Fruit fly (Drosophila melanogaster): ENCODE data around the gene CG11983.

The CG11983 gene

dm6 chr3R:9033619-9034401, 25.7 kb downstream of the CG11983 start (continued):
- TF ChIP-seq CG12104 (GFP tag; optimal IDR thresholded peaks at IDR 0.05) (peak; percentile 86), ase (GFP tag; IDR thresholded peaks at IDR 0.05) (0 out of 3 replicates have a peak, but pooled peaks have one; percentile 9), tap (tag; optimal IDR thresholded peaks at IDR 0.05) (peak; percentile 79), Jarid2 (GFP tag; optimal IDR thresholded peaks at IDR 0.05) (peak; percentile 92), CG17802 (tag; optimal IDR thresholded peaks at IDR 0.05) (no peak), CrebB (tag; optimal IDR thresholded peaks at IDR 0.05) (peak; percentile 40), CG9437 (GFP tag; optimal IDR thresholded peaks at IDR 0.05) (peak; percentile 82), Poxn (GFP tag; IDR thresholded peaks at IDR 0.05) (no peak), Drgx (GFP tag; IDR thresholded peaks at IDR 0.05) (peak; percentile 76), salm (tag; optimal IDR thresholded peaks at IDR 0.05) (peak; percentile 79), CG2199 (GFP tag; IDR thresholded peaks at IDR 0.05) (peak; percentile 90), Dp (GFP tag; optimal IDR thresholded peaks at IDR 0.05) (peak; percentile 28), sqz (GFP tag; optimal IDR thresholded peaks at IDR 0.05) (peak; percentile 97), CG14014 (GFP tag; IDR thresholded peaks at IDR 0.05) (peak; percentile 51; the same call in 1 of the 2 replicates), fd64A (GFP tag; optimal IDR thresholded peaks at IDR 0.05) (no peak), CG4730 (GFP tag; IDR thresholded peaks at IDR 0.05) (no peak), zen2 (GFP tag; IDR thresholded peaks at IDR 0.05; ENCODE audit: partially characterized antibody) (no peak), sug (tag; optimal IDR thresholded peaks at IDR 0.05) (peak; percentile 89), dimm (GFP tag; IDR thresholded peaks at IDR 0.05) (no peak), Med (GFP tag) (peak; percentile 87), Dip2 (GFP tag; IDR thresholded peaks at IDR 0.05) (no peak), Hmx (GFP tag; optimal IDR thresholded peaks at IDR 0.05) (peak; percentile 32), Eip74EF (GFP tag; optimal IDR thresholded peaks at IDR 0.05) (peak in 1 of 2 experiments; percentile 87), D19B (GFP tag; optimal IDR thresholded peaks at IDR 0.05) (peak; percentile 64), Side (GFP tag; optimal IDR thresholded peaks at IDR 0.05) (peak; percentile 45), tna (GFP tag; IDR thresholded peaks at IDR 0.05; ENCODE audit: partially characterized antibody) (no peak), CG9797 (GFP tag; optimal IDR thresholded peaks at IDR 0.05) (no peak), Lhr (GFP tag; optimal IDR thresholded peaks at IDR 0.05) (peak; percentile 61), sr (GFP tag; IDR thresholded peaks at IDR 0.05) (0 out of 3 replicates have a peak, but pooled peaks have one; percentile 35), CG9727 (GFP tag; optimal IDR thresholded peaks at IDR 0.05) (peak; percentile 84), CG6791 (GFP tag; IDR thresholded peaks at IDR 0.05; ENCODE audit: partially characterized antibody) (no peak), GATAe (GFP tag; conservative IDR thresholded peaks at IDR 0.05) (no peak), schlank (tag; optimal IDR thresholded peaks at IDR 0.05) (peak; percentile 15), tx (GFP tag; optimal IDR thresholded peaks at IDR 0.05) (no peak), bowl (GFP tag; IDR thresholded peaks at IDR 0.05) (0 out of 2 replicates have a peak, but pooled peaks have one; percentile 14), CG10543 (GFP tag; optimal IDR thresholded peaks at IDR 0.05) (peak; percentile 91), klu (GFP tag; IDR thresholded peaks at IDR 0.05) (peak; percentile 48; the same call in 1 of the 2 replicates), CG43689 (GFP tag; IDR thresholded peaks at IDR 0.05) (no peak), gro (GFP tag; optimal IDR thresholded peaks at IDR 0.05) (no peak), ind (GFP tag; optimal IDR thresholded peaks at IDR 0.05) (peak; percentile 57), CG11695 (GFP tag; IDR thresholded peaks at IDR 0.05) (peak; percentile 80), MESR4 (GFP tag; optimal IDR thresholded peaks at IDR 0.05) (peak; percentile 7), ken (GFP tag; IDR thresholded peaks at IDR 0.05) (peak; percentile 40; the same call in 1 of the 3 replicates), CG8478 (optimal IDR thresholded peaks at IDR 0.05) (no peak), CG7271 (tag; optimal IDR thresholded peaks at IDR 0.05) (peak; percentile 36), ash1 (GFP tag; optimal IDR thresholded peaks at IDR 0.05) (peak; percentile 81), CG18619 (GFP tag; optimal IDR thresholded peaks at IDR 0.05) (peak; percentile 83), Oaz (GFP tag; IDR thresholded peaks at IDR 0.05) (no peak), CG1602 (GFP tag; optimal IDR thresholded peaks at IDR 0.05) (peak; percentile 63)

All from whole organism, embryonic.